Worm (Caenorhabditis elegans) whole organism, mixed stage, embryonic: ENCODE measurements around the gene C08E3.15.

ENCODE experiments used
- elt-3 ChIP-seq: fragments of 150-350 bp; optimal IDR thresholded peaks from 2 replicates; lab custom pipeline; 2014; ENCODE audit warnings: missing biosample characterization, missing genetic modification characterization
- lsy-2 ChIP-seq: fragments of 150-350 bp; optimal IDR thresholded peaks from 2 replicates; lab custom pipeline; 2014; ENCODE audit warnings: missing biosample characterization, missing genetic modification characterization
- pha-4 ChIP-seq: fragments of 150-350 bp; optimal IDR thresholded peaks from 2 replicates; lab custom pipeline; 2018; ENCODE audit warnings: missing biosample characterization, missing genetic modification reagents, missing genetic modification characterization
- unc-62 ChIP-seq: fragments of 150-350 bp; optimal IDR thresholded peaks from 2 replicates; lab custom pipeline; 2014; ENCODE audit warnings: missing biosample characterization, missing genetic modification reagents, missing genetic modification characterization

DNA sequence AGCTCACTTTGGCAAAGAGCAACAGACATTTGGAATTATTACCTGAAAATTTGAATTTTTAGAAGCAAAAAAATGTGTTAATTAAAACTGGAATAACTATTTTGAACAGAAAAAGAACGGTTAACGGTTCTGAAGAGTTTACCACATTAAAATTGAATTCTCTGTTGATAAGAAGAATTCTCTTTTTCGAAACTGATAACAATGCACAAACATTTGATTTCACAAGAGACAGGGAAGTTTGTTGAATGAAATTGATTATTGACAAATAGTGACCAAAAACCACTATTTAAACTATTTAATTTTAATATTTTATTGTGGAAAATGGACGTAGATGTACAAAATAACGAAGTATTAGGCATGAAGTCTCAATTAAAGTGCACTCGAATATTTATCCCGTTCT lies 20.1 kb downstream of the C08E3.15 start:
- no peak for TF ChIP-seq pha-4
- no peak for TF ChIP-seq unc-62
- no peak for TF ChIP-seq elt-3 (tag; lab: Kevin White, UChicago)
- no peak for TF ChIP-seq lsy-2 (tag; lab: Kevin White, UChicago)
